Worm (Caenorhabditis elegans) whole organism, late embryonic: Measurements from ENCODE around the gene Y7A5A.20.

Experiments used
- C08G9.2 ChIP-seq: sonication (generic microtip); optimal IDR thresholded peaks from 2 replicates; lab custom pipeline; 2016; ENCODE audit warnings: mild to moderate bottlenecking, missing genetic modification characterization, moderate library complexity, missing compliant biosample characterization
- F13H6.1 ChIP-seq: sonication (generic microtip); optimal IDR thresholded peaks from 2 replicates; lab custom pipeline; 2016; ENCODE audit warnings: missing genetic modification characterization, missing compliant biosample characterization
- T23F11.4 ChIP-seq: fragments of 200-800 bp; sonication (Bioruptor generic); optimal IDR thresholded peaks from 2 replicates; lab custom pipeline; 2018; ENCODE audit warnings: mild to moderate bottlenecking, missing genetic modification characterization, missing compliant biosample characterization
- ahr-1 ChIP-seq: sonication (generic microtip); optimal IDR thresholded peaks from 2 replicates; lab custom pipeline; 2016; ENCODE audit warnings: missing genetic modification characterization, missing compliant biosample characterization
- ama-1 ChIP-seq: fragments of 150-350 bp; optimal IDR thresholded peaks from 2 replicates; lab custom pipeline; 2014
- ceh-14 ChIP-seq: sonication (generic microtip); optimal IDR thresholded peaks from 2 replicates; lab custom pipeline; 2016; ENCODE audit warnings: missing genotype, missing genetic modification characterization, missing compliant biosample characterization
- ceh-2 ChIP-seq: sonication (generic microtip); optimal IDR thresholded peaks from 2 replicates; lab custom pipeline; 2016; ENCODE audit warnings: missing genotype, missing genetic modification characterization, missing compliant biosample characterization
- ceh-22 ChIP-seq: sonication (generic microtip); optimal IDR thresholded peaks from 2 replicates; lab custom pipeline; 2017; ENCODE audit warnings: missing biosample characterization, missing genetic modification characterization
- ceh-24 ChIP-seq: sonication (generic microtip); optimal IDR thresholded peaks from 2 replicates; lab custom pipeline; 2016; ENCODE audit warnings: mild to moderate bottlenecking, missing genetic modification characterization, missing compliant biosample characterization
- ceh-31 ChIP-seq: sonication (generic microtip); optimal IDR thresholded peaks from 2 replicates; lab custom pipeline; 2016; ENCODE audit warnings: missing genetic modification characterization, missing compliant biosample characterization
- ceh-45 ChIP-seq: fragments of 200-800 bp; sonication (Bioruptor generic); IDR thresholded peaks from 2 replicates; pipeline ENCODE4 v1.3.6; 2022; ENCODE audit warnings: missing genetic modification reagents, missing genetic modification characterization, missing compliant biosample characterization
- ceh-48 ChIP-seq: sonication (generic microtip); optimal IDR thresholded peaks from 2 replicates; lab custom pipeline; 2016; ENCODE audit warnings: missing genetic modification characterization, inconsistent platforms, missing compliant biosample characterization
- che-1 ChIP-seq: sonication (generic microtip); optimal IDR thresholded peaks from 2 replicates; lab custom pipeline; 2016; ENCODE audit warnings: mild to moderate bottlenecking, missing genetic modification characterization, missing compliant biosample characterization
- dmd-4 ChIP-seq: sonication (generic microtip); optimal IDR thresholded peaks from 2 replicates; lab custom pipeline; 2016; ENCODE audit warnings: borderline replicate concordance, missing genetic modification characterization, missing compliant biosample characterization
- dve-1 ChIP-seq: sonication (generic microtip); optimal IDR thresholded peaks from 2 replicates; lab custom pipeline; 2017; ENCODE audit warnings: antibody characterized with exemption, mild to moderate bottlenecking, missing genetic modification characterization, missing compliant biosample characterization
- elt-2 ChIP-seq: sonication (generic microtip); optimal IDR thresholded peaks from 2 replicates; lab custom pipeline; 2016; ENCODE audit warnings: missing genetic modification reagents, missing genetic modification characterization, missing compliant biosample characterization
- fax-1 ChIP-seq: sonication (generic microtip); optimal IDR thresholded peaks from 2 replicates; lab custom pipeline; 2016; ENCODE audit warnings: missing genotype, missing genetic modification characterization, missing compliant biosample characterization
- gmeb-2 ChIP-seq: sonication (generic microtip); optimal IDR thresholded peaks from 2 replicates; lab custom pipeline; 2016; ENCODE audit warnings: missing genetic modification characterization, inconsistent platforms, missing compliant biosample characterization
- hlh-15 ChIP-seq: sonication (generic microtip); optimal IDR thresholded peaks from 2 replicates; lab custom pipeline; 2016; ENCODE audit warnings: missing genetic modification characterization, missing compliant biosample characterization
- hlh-6 ChIP-seq: sonication (generic microtip); optimal IDR thresholded peaks from 2 replicates; lab custom pipeline; 2016; ENCODE audit warnings: missing genotype, missing genetic modification characterization, missing compliant biosample characterization
- lim-6 ChIP-seq: sonication (generic microtip); optimal IDR thresholded peaks from 2 replicates; lab custom pipeline; 2016; ENCODE audit warnings: missing genetic modification characterization, missing compliant biosample characterization
- lin-11 ChIP-seq: fragments of 200-800 bp; sonication (Bioruptor generic); optimal IDR thresholded peaks from 2 replicates; lab custom pipeline; 2018; ENCODE audit warnings: mild to moderate bottlenecking, missing genetic modification characterization, missing compliant biosample characterization
- madf-2 ChIP-seq: sonication (generic microtip); optimal IDR thresholded peaks from 2 replicates; lab custom pipeline; 2017; ENCODE audit warnings: missing genetic modification characterization, missing compliant biosample characterization
- mec-3 ChIP-seq: sonication (generic microtip); optimal IDR thresholded peaks from 2 replicates; lab custom pipeline; 2016; ENCODE audit warnings: borderline replicate concordance, missing genetic modification characterization, missing compliant biosample characterization
- npax-4 ChIP-seq: sonication (generic microtip); optimal IDR thresholded peaks from 2 replicates; lab custom pipeline; 2016; ENCODE audit warnings: missing genetic modification characterization, missing compliant biosample characterization
- odd-2 ChIP-seq: sonication (generic microtip); optimal IDR thresholded peaks from 2 replicates; lab custom pipeline; 2017; ENCODE audit warnings: antibody characterized with exemption, mild to moderate bottlenecking, missing genetic modification characterization, missing compliant biosample characterization
- pat-9 ChIP-seq: fragments of 200-800 bp; sonication (Bioruptor generic); optimal IDR thresholded peaks from 2 replicates; lab custom pipeline; 2018; ENCODE audit warnings: mild to moderate bottlenecking, missing genetic modification characterization, moderate library complexity, missing compliant biosample characterization
- pqm-1 ChIP-seq: sonication (generic microtip); optimal IDR thresholded peaks from 2 replicates; lab custom pipeline; 2016; ENCODE audit warnings: missing genetic modification characterization, missing compliant biosample characterization
- pros-1 ChIP-seq: fragments of 150-350 bp; optimal IDR thresholded peaks from 2 replicates; lab custom pipeline; 2014; ENCODE audit warnings: missing biosample characterization, missing genetic modification reagents, missing genetic modification characterization
- ref-2 ChIP-seq: sonication (generic microtip); optimal IDR thresholded peaks from 2 replicates; lab custom pipeline; 2016; ENCODE audit warnings: missing genetic modification characterization, missing compliant biosample characterization
- rnt-1 ChIP-seq: sonication (generic microtip); optimal IDR thresholded peaks from 2 replicates; lab custom pipeline; 2016; ENCODE audit warnings: missing genetic modification characterization, missing compliant biosample characterization
- syd-9 ChIP-seq: sonication (generic microtip); optimal IDR thresholded peaks from 2 replicates; lab custom pipeline; 2016; ENCODE audit warnings: mild to moderate bottlenecking, missing genetic modification characterization, moderate library complexity, missing compliant biosample characterization
- tbx-2 ChIP-seq: sonication (generic microtip); optimal IDR thresholded peaks from 2 replicates; lab custom pipeline; 2016; ENCODE audit warnings: missing genetic modification characterization, missing compliant biosample characterization
- tbx-7 ChIP-seq: sonication (generic microtip); optimal IDR thresholded peaks from 2 replicates; lab custom pipeline; 2016; ENCODE audit warnings: missing genotype, missing genetic modification characterization, missing compliant biosample characterization
- ttx-3 ChIP-seq: sonication (generic microtip); optimal IDR thresholded peaks from 2 replicates; lab custom pipeline; 2016; ENCODE audit warnings: missing genetic modification reagents, missing genetic modification characterization, missing compliant biosample characterization
- unc-42 ChIP-seq: sonication (generic microtip); optimal IDR thresholded peaks from 2 replicates; lab custom pipeline; 2016; ENCODE audit warnings: missing genotype, missing genetic modification characterization, missing compliant biosample characterization
- zip-5 ChIP-seq: sonication (generic microtip); optimal IDR thresholded peaks from 2 replicates; lab custom pipeline; 2016; ENCODE audit warnings: missing genetic modification characterization, missing compliant biosample characterization
- ztf-16 ChIP-seq: sonication (generic microtip); optimal IDR thresholded peaks from 2 replicates; lab custom pipeline; 2017; ENCODE audit warnings: missing genetic modification characterization, missing compliant biosample characterization

The Y7A5A.20 gene

ce11 chrX:15828059-15828458 is at the start of gene Y7A5A.20:
Gene Y7A5A.20 (plus strand): TSS chrX:15828359.
- TF ChIP-seq ceh-24 (tag; lab: Kevin White, UChicago): no peak
- no peak for TF ChIP-seq npax-4 (tag; lab: Kevin White, UChicago)
- TF ChIP-seq fax-1 (tag; lab: Kevin White, UChicago): no peak
- TF ChIP-seq hlh-6 (tag; lab: Kevin White, UChicago): no peak
- no peak for TF ChIP-seq hlh-15 (tag; lab: Kevin White, UChicago)
- TF ChIP-seq ceh-22: no peak
- TF ChIP-seq dve-1 (tag; lab: Kevin White, UChicago): no peak
- no peak for TF ChIP-seq ceh-48 (tag; lab: Kevin White, UChicago)
- TF ChIP-seq ceh-14 (tag; lab: Kevin White, UChicago): no peak
- TF ChIP-seq tbx-2 (tag; lab: Kevin White, UChicago): no peak
- TF ChIP-seq, all 69 proteins: peak for 0

- no peak for TF ChIP-seq syd-9
- no peak for TF ChIP-seq zip-5
- TF ChIP-seq elt-2 (tag; lab: Kevin White, UChicago): no peak
- TF ChIP-seq tbx-7 (tag; lab: Kevin White, UChicago): no peak
- TF ChIP-seq mec-3 (tag; lab: Kevin White, UChicago): no peak
- TF ChIP-seq pros-1: no peak
These were observed 48.7 kb upstream of the Y7A5A.20 start for ce11 chrX:15779503-15779902.

- no peak for TF ChIP-seq ceh-45 (GFP tag; lab: Robert Waterston, UW)
- TF ChIP-seq C08G9.2: no peak
- no peak for TF ChIP-seq gmeb-2 (tag; lab: Kevin White, UChicago)
- no peak for TF ChIP-seq ceh-14 (tag; lab: Kevin White, UChicago)
- no peak for TF ChIP-seq zip-5
- no peak for TF ChIP-seq pqm-1
- no peak for TF ChIP-seq lin-11 (tag; lab: Kevin White, UChicago)
- no peak for TF ChIP-seq ahr-1 (tag; lab: Kevin White, UChicago)
These were observed 46.1 kb upstream of the Y7A5A.20 start, which contains the start of gene Y7A5A.24 for ce11 chrX:15782027-15782426. Gene Y7A5A.24 (minus strand): TSS chrX:15782127.

- no peak for TF ChIP-seq ahr-1 (tag; lab: Kevin White, UChicago)
- no peak for TF ChIP-seq ref-2 (tag; lab: Kevin White, UChicago)
- no peak for TF ChIP-seq hlh-15 (tag; lab: Kevin White, UChicago)
- no peak for TF ChIP-seq ama-1 (lab: Kevin White, UChicago)
- no peak for TF ChIP-seq che-1 (tag; lab: Kevin White, UChicago)
- no peak for TF ChIP-seq C08G9.2
- TF ChIP-seq pat-9 (tag; lab: Kevin White, UChicago): no peak
- TF ChIP-seq mec-3 (tag; lab: Kevin White, UChicago): no peak
- TF ChIP-seq ceh-2 (tag; lab: Kevin White, UChicago): no peak
- no peak for TF ChIP-seq ceh-45 (GFP tag; lab: Robert Waterston, UW)
These were observed 43.6 kb upstream of the Y7A5A.20 start, which contains the start of gene Y7A5A.3 for ce11 chrX:15784570-15784969. Gene Y7A5A.3 (minus strand): TSS chrX:15784670.

ce11 chrX:15786726-15787125 is 41.4 kb upstream of the Y7A5A.20 start, which contains the start of gene Y7A5A.5:
Gene Y7A5A.5 (minus strand): TSS chrX:15786826.
- no peak for TF ChIP-seq lim-6 (tag; lab: Kevin White, UChicago)
- no peak for TF ChIP-seq T23F11.4
- TF ChIP-seq F13H6.1 (tag; lab: Kevin White, UChicago): no peak
- no peak for TF ChIP-seq ceh-31
- no peak for TF ChIP-seq ama-1 (lab: Kevin White, UChicago)
- TF ChIP-seq pqm-1: no peak
- TF ChIP-seq mec-3 (tag; lab: Kevin White, UChicago): no peak

- TF ChIP-seq ttx-3 (tag; lab: Kevin White, UChicago): no peak
- no peak for TF ChIP-seq odd-2 (tag; lab: Kevin White, UChicago)
- no peak for TF ChIP-seq elt-2 (tag; lab: Kevin White, UChicago)
- no peak for TF ChIP-seq hlh-15 (tag; lab: Kevin White, UChicago)
- TF ChIP-seq che-1 (tag; lab: Kevin White, UChicago): no peak
- TF ChIP-seq ceh-24 (tag; lab: Kevin White, UChicago): no peak
- no peak for TF ChIP-seq rnt-1
- no peak for TF ChIP-seq unc-42
- TF ChIP-seq madf-2: no peak
- TF ChIP-seq dmd-4 (tag; lab: Kevin White, UChicago): no peak
- TF ChIP-seq ahr-1 (tag; lab: Kevin White, UChicago): no peak
- TF ChIP-seq ztf-16: no peak
- no peak for TF ChIP-seq pros-1
- no peak for TF ChIP-seq ama-1 (lab: Kevin White, UChicago)
- no peak for TF ChIP-seq T23F11.4
- no peak for TF ChIP-seq gmeb-2 (tag; lab: Kevin White, UChicago)
- TF ChIP-seq tbx-2 (tag; lab: Kevin White, UChicago): no peak
- TF ChIP-seq zip-5: no peak
These were observed 33.2 kb upstream of the Y7A5A.20 start, which contains the start of gene Y7A5A.10 for ce11 chrX:15794977-15795376. Gene Y7A5A.10 (minus strand): TSS chrX:15795077.
